Worm (Caenorhabditis elegans) whole organism, late embryonic: ENCODE data around the gene ver-4.

Experiments
- ahr-1 ChIP-seq: sonication (generic microtip); optimal IDR thresholded peaks from 2 replicates; lab custom pipeline; 2016; ENCODE audit warnings: missing genetic modification characterization, missing compliant biosample characterization
- hlh-30 ChIP-seq: sonication (generic microtip); optimal IDR thresholded peaks from 2 replicates; lab custom pipeline; 2017; ENCODE audit warnings: antibody characterized with exemption, missing genetic modification characterization, missing compliant biosample characterization; ENCODE audit not compliant: insufficient read depth
- lin-11 ChIP-seq: fragments of 200-800 bp; sonication (Bioruptor generic); optimal IDR thresholded peaks from 2 replicates; lab custom pipeline; 2018; ENCODE audit warnings: mild to moderate bottlenecking, missing genetic modification characterization, missing compliant biosample characterization
- npax-4 ChIP-seq: sonication (generic microtip); optimal IDR thresholded peaks from 2 replicates; lab custom pipeline; 2016; ENCODE audit warnings: missing genetic modification characterization, missing compliant biosample characterization
- odd-2 ChIP-seq: sonication (generic microtip); optimal IDR thresholded peaks from 2 replicates; lab custom pipeline; 2017; ENCODE audit warnings: antibody characterized with exemption, mild to moderate bottlenecking, missing genetic modification characterization, missing compliant biosample characterization
- tbx-2 ChIP-seq: sonication (generic microtip); optimal IDR thresholded peaks from 2 replicates; lab custom pipeline; 2016; ENCODE audit warnings: missing genetic modification characterization, missing compliant biosample characterization
- ttx-3 ChIP-seq: sonication (generic microtip); optimal IDR thresholded peaks from 2 replicates; lab custom pipeline; 2016; ENCODE audit warnings: missing genetic modification reagents, missing genetic modification characterization, missing compliant biosample characterization

- TF ChIP-seq lin-11 (tag; lab: Kevin White, UChicago) (no peak), ahr-1 (tag; lab: Kevin White, UChicago) (no peak), hlh-30 (no peak), tbx-2 (no peak), ttx-3 (tag; lab: Kevin White, UChicago) (no peak), odd-2 (tag; lab: Kevin White, UChicago) (no peak), npax-4 (tag; lab: Kevin White, UChicago) (no peak)
These were observed 23.0 kb upstream of the ver-4 start, which contains the start of gene K09C8.2 for ce11 chrX:10959136-10959535.
